Fruit fly (Drosophila melanogaster): ENCODE results near the gene Pop4.

The Pop4 gene

DNA sequence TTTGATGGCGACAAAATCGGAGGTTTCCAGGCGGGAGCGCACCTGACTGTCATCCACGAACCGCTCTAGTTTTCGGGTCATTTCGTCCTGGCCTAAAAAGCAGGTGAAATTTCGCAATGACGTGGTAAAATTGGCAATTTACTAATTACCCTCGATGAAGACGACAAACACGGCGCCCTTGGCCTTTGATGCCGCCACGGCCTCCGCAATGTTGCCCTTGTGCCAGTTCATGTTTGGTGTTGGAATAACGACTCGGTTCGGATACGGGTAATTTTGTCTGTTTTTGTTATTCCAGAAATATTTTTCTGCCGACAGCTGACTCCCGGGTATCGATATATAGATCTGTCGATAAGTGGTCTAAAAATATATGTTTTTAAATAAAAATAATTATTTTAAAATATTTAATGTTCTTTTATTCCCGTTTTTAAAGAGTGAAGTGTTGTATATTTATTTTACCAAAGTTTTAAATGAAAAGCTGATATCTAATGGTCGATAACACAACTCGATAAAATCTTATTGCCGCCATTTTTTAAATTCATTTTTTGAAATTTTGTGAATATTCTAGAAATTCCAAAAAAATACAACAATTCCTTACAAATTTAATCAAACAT lies 3.7 kb downstream of the Pop4 start, which contains the start of gene CG8042:
CG8042 (minus strand) TSS at position 321 of the 611 bp plus-strand sequence.
- no peak for TF ChIP-seq pan (optimal IDR thresholded peaks at IDR 0.05)
- no peak for TF ChIP-seq usp (GFP tag; optimal IDR thresholded peaks at IDR 0.05)
- TF ChIP-seq CG8478 (optimal IDR thresholded peaks at IDR 0.05): no peak
- no peak for TF ChIP-seq EcR (GFP tag; optimal IDR thresholded peaks at IDR 0.05)
- no peak for TF ChIP-seq psq (optimal IDR thresholded peaks at IDR 0.05)
- TF ChIP-seq Dll (optimal IDR thresholded peaks at IDR 0.05): no peak

DNA sequence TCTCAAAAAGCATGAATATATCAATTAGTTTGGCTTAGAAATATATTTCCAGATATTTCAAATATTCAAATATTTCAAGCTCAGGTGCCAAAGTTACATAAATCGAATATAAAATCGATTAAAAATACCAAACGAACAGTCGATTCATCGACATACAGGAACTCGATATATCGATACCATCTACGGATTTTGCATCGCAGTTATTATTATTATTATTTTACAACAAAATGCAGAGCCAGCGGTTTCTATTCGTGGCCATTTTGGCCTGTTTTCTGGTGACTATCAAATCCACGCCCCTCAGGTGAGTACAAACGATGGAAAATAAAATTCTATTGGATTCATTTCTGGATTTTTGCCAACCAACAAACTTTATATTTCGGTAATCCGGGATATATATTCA lies 8.0 kb downstream of the Pop4 start, which contains the start of gene RNaseX25:
RNaseX25 (plus strand) TSS at position 147 of the 400 bp plus-strand sequence.
- no peak for TF ChIP-seq EcR (GFP tag; optimal IDR thresholded peaks at IDR 0.05)
- TF ChIP-seq Dll (optimal IDR thresholded peaks at IDR 0.05): no peak
- TF ChIP-seq psq (optimal IDR thresholded peaks at IDR 0.05): no peak
- no peak for TF ChIP-seq pan (optimal IDR thresholded peaks at IDR 0.05)
- TF ChIP-seq usp (GFP tag; optimal IDR thresholded peaks at IDR 0.05): no peak
- TF ChIP-seq CG8478 (optimal IDR thresholded peaks at IDR 0.05): no peak

DNA sequence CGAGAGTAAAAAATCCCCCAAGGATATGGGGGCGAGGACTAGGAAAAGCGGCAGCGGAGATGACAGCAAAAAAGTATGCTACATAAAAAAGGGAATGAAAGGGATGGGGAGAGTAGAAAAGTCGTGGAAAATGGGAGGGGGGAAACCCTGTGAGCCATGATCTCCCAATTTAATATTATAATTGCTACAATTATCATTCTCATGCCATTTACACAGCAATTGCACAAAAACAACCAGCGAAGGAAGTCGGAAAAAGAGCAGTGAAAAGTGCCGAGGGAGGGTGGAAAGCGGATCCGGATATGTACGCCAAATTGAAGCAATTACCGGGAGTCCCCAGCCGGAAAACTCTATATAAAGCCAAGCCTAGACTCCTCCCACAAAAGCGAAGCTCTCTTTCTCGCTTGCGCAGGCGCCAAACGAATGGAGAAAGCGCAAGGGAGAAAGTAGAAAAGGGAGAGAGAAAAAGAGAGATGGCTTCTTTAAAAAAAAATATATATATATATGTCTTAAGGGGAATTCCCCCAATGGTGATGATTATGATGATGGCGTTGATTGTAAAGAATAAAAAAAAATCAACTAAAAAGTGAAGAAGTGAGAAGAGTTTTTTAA lies 9.9 kb downstream of the Pop4 start:
- no peak for TF ChIP-seq Dll (optimal IDR thresholded peaks at IDR 0.05)
- TF ChIP-seq pan (optimal IDR thresholded peaks at IDR 0.05): no peak
- TF ChIP-seq usp (GFP tag; optimal IDR thresholded peaks at IDR 0.05): no peak
- TF ChIP-seq psq (optimal IDR thresholded peaks at IDR 0.05): no peak
- TF ChIP-seq EcR (GFP tag; optimal IDR thresholded peaks at IDR 0.05): no peak

DNA sequence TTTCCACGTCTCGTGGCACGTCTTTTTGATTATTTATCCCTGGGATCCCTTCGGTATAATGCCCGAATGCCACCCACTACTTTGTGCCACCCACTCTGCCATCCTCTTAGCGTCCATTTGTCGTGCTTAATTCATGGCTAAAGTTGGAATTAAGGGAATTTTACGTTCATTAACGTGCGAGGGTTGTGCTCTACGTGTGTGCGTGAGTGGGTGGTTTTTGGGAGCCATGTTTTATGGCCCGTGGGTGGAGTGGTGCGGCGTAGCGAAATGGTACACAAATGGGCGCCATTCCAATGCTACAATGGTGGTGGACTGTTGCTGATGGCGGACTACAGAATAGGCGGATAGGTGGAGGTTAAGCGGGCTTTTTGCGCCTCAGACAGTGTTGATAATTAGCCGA lies 11.2 kb downstream of the Pop4 start:
- no peak for TF ChIP-seq pan (optimal IDR thresholded peaks at IDR 0.05)

DNA sequence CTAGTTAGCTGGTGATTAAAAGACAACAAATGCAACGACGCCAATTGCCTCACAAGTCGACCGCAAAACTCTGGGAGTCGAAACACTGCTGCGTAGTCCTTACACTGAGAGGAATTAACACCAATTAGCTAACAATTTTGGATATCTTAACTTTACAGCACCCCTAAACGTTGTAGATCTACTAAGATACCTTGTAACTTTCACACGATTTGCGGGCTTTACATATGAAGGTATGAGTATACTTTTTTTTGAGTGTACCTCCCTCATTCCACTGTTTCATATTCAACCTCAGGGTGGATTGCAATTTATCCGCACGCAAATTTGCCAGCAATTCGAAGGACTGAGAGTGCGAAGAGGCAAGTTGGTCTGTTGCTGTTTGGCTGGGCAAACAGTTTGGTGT lies 14.9 kb downstream of the Pop4 start:
- TF ChIP-seq EcR (GFP tag; optimal IDR thresholded peaks at IDR 0.05) (no peak), pan (optimal IDR thresholded peaks at IDR 0.05) (no peak)

DNA sequence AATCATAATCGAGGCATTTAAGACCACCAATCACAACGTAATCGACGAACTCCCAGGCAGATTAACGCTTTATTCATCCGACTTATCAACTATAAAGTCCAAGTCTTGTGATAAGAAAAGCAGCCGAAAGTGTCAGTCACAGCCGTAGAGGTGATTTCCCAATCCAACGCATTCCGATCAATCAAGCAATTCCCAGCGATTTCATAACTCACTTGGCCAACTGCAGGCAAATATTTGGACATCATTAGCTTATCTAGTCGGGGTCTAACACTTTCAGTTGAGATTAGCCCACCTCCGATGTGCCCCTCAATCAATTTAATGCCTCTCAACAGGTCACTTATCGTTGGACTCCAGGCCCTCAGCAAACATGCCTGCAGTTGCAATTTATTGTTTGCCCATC lies 15.4 kb downstream of the Pop4 start:
- no peak for TF ChIP-seq CG8478 (optimal IDR thresholded peaks at IDR 0.05)
- no peak for TF ChIP-seq Dll (optimal IDR thresholded peaks at IDR 0.05)
- TF ChIP-seq psq (optimal IDR thresholded peaks at IDR 0.05): no peak
- no peak for TF ChIP-seq EcR (GFP tag; optimal IDR thresholded peaks at IDR 0.05)
- no peak for TF ChIP-seq usp (GFP tag; optimal IDR thresholded peaks at IDR 0.05)
- no peak for TF ChIP-seq pan (optimal IDR thresholded peaks at IDR 0.05)

DNA sequence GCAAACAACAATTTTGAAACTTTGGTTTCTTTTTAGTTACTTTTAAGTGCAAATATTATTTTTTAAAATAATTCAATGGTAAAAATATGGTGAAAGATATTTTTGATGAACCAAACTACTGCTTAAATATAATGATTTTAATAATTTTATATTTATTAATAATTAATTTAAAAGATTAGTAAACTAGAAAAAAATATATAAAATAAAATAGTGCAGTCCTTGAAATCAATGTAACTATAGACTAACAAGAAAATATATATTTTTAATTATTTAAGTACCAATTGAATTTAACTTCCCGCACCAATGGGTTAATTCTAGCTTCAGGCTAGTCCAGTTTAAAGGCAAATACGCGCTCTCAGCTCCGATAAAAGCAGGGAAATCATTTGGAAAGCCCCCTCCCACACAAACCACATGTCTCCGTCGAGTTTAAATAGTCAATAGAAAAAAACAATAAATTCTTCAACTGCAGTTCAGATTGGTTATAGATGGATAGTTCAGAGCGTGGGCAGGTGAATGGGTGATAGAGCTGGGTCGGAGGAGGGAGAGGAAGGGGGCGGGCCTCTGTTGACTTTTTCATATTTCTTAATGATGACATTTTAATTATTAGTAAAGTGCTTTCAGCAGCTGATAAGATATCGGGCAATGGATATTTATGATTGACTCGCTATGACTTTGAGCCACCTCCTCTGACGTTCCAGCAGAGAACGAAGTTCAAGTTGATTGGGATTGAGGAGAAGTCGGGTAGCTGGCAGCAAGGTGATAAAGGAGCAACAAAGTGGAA lies 16.3 kb downstream of the Pop4 start:
- TF ChIP-seq usp (GFP tag; optimal IDR thresholded peaks at IDR 0.05): no peak
- no peak for TF ChIP-seq pan (optimal IDR thresholded peaks at IDR 0.05)
- TF ChIP-seq psq (optimal IDR thresholded peaks at IDR 0.05): no peak
- TF ChIP-seq Dll (optimal IDR thresholded peaks at IDR 0.05): no peak
- TF ChIP-seq EcR (GFP tag; optimal IDR thresholded peaks at IDR 0.05): no peak
- no peak for TF ChIP-seq CG8478 (optimal IDR thresholded peaks at IDR 0.05)

DNA sequence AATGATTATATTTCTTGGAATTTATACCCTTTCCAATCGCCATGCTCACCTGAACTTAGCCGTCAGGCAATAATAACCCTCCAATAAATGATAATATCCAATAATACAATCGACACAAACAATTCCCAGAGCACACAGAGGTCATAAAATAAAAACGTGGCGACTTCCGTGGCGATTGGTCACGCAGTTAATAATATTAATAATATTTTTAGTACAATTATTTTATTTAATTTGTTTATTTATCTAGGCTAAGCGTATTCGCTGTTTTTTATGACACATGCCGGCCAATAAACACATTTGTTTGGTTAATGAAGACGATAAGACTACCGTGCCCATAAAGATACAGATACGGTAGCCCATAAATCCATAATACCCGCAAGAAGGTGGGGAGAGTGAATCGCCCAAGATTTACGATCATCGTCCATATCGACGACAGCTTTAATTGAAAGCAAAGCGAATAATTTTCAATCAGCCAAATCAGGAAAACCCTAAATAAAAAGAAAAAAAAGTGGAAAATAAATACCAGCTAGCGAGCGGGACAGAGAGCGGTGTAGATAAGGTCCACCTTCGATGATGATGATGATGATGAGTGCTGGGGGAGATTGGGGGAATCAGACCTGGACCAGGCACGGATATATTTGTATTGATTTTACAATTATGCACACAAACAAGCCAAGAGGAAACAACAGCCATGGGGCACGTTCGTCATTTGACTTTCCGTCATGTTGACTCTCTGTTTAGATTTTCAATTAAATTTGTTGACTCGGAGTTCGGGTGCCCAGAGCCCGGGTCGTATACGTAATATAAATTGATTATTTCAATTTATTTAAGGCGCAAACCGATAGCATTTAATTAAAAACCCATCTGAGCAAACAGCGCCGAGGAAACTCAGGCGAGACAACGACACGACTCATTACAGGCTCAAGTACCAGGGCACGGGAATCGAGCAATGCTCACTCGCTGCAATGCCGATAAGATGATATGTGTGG lies 17.4 kb downstream of the Pop4 start:
- TF ChIP-seq pan (optimal IDR thresholded peaks at IDR 0.05) (no peak), usp (GFP tag; optimal IDR thresholded peaks at IDR 0.05) (no peak), CG8478 (optimal IDR thresholded peaks at IDR 0.05) (no peak), psq (optimal IDR thresholded peaks at IDR 0.05) (no peak), Dll (optimal IDR thresholded peaks at IDR 0.05) (no peak), EcR (GFP tag; optimal IDR thresholded peaks at IDR 0.05) (no peak)

DNA sequence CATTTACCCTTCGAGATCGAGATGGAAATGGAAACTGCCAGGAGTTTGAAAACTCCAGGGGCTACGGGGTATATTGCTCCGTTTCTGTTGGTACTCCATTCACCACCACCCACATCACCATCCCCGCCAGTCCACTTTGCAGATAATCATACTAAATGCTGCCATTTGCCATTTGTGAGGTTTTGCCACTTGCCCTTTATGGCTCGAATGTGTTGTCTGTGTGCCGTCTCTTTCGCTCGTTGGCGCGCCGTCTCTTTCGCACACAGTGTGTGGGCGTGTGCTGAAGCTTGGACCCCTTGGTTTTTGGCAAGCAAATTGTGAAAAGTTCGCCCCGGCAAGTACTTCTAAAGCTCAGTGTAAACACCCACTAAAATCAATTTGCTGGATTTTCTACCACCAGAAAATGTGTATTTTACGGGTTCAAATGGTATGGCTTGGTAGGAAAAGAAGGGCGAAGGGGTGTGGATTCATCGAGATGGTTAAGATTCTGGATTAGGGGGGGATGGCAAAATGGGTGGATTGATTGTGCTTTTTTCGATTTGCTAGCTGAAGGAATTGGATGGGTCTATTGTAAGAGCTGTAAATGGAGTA lies 19.8 kb downstream of the Pop4 start:
- no peak for TF ChIP-seq psq (optimal IDR thresholded peaks at IDR 0.05)
- TF ChIP-seq CG8478 (optimal IDR thresholded peaks at IDR 0.05): no peak
- TF ChIP-seq usp (GFP tag; optimal IDR thresholded peaks at IDR 0.05): no peak
- no peak for TF ChIP-seq Dll (optimal IDR thresholded peaks at IDR 0.05)
- TF ChIP-seq EcR (GFP tag; optimal IDR thresholded peaks at IDR 0.05): no peak
- no peak for TF ChIP-seq pan (optimal IDR thresholded peaks at IDR 0.05)

DNA sequence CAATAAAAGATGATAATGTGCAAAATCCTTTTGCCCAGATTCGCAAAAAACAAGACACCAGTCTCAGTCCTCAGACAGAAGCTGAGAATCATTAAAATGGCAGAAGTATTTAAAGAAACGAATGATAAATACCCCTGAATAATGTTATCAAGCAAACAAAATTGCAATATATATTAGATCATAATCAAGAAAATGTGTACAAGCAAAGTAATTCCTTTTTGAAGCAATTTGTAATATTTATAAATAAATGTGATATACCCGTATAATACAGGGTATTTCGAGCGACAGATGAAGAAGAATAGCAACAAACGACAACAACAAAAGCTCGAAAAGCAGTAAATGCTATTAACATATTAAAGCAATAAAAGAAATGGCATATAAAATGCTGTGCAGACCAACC lies 20.4 kb downstream of the Pop4 start:
- TF ChIP-seq EcR (GFP tag; optimal IDR thresholded peaks at IDR 0.05): no peak
- no peak for TF ChIP-seq CG8478 (optimal IDR thresholded peaks at IDR 0.05)
- no peak for TF ChIP-seq psq (optimal IDR thresholded peaks at IDR 0.05)
- no peak for TF ChIP-seq usp (GFP tag; optimal IDR thresholded peaks at IDR 0.05)
- TF ChIP-seq pan (optimal IDR thresholded peaks at IDR 0.05): no peak
- no peak for TF ChIP-seq Dll (optimal IDR thresholded peaks at IDR 0.05)

DNA sequence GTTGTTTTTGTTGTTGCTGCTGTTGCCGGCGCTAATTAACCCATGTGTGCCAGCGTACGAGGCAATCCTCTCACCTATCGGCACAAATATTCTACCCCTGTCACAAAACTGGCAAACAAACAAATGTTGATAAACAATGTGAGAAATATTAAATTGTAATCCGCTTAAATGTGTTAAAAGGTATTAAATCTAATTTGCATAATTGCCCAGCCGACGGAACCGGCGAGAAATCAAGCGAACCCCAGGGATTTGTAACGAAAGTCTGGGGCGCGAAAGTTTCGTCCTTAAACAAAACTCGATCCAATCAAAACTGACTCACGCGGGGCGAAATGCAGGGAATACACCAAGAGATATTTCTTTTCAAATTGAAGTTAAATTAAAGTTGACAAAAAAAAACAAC lies 21.7 kb downstream of the Pop4 start:
- TF ChIP-seq usp (GFP tag; optimal IDR thresholded peaks at IDR 0.05) (no peak), pan (optimal IDR thresholded peaks at IDR 0.05) (no peak), CG8478 (optimal IDR thresholded peaks at IDR 0.05) (no peak), Dll (optimal IDR thresholded peaks at IDR 0.05) (no peak)
